Fruit fly (Drosophila melanogaster): ENCODE data around the gene CG18094.
A peak's percentile ranks its signal among the peaks of the same experiment; 100 is the strongest.

CG18094 gene

dm6 chr2L:19489997-19490461 is at the start of gene CG18094, which contains the start of gene CG10194 (continued):
- no peak for TF ChIP-seq CG3847 (GFP tag; IDR thresholded peaks at IDR 0.05)
- TF ChIP-seq hth (optimal IDR thresholded peaks at IDR 0.05): no peak
- no peak for TF ChIP-seq Ravus (GFP tag; IDR thresholded peaks at IDR 0.05)
- TF ChIP-seq CG18262 (tag; optimal IDR thresholded peaks at IDR 0.05): no peak
- no peak for TF ChIP-seq Optix (GFP tag; IDR thresholded peaks at IDR 0.05)
- peak; percentile 11; the same call in 1 of the 2 replicates for TF ChIP-seq CG9215 (GFP tag; IDR thresholded peaks at IDR 0.05)
- no peak for TF ChIP-seq vvl (GFP tag; IDR thresholded peaks at IDR 0.05)
- no peak; the same call in 1 of the 2 replicates for TF ChIP-seq onecut (GFP tag; IDR thresholded peaks at IDR 0.05)
- no peak for TF ChIP-seq CG18764 (GFP tag; optimal IDR thresholded peaks at IDR 0.05)
- peak; percentile 29 to 88 for TF ChIP-seq crp (GFP tag; optimal IDR thresholded peaks at IDR 0.05)
- TF ChIP-seq CG5953 (GFP tag; IDR thresholded peaks at IDR 0.05): no peak
- no peak for TF ChIP-seq CG6272 (GFP tag; IDR thresholded peaks at IDR 0.05)
- no peak for TF ChIP-seq CG11696 (GFP tag; IDR thresholded peaks at IDR 0.05)
- TF ChIP-seq fru (optimal IDR thresholded peaks at IDR 0.05): no peak
- TF ChIP-seq mam (GFP tag; optimal IDR thresholded peaks at IDR 0.05): peak; percentile 19
- peak; percentile 16 for TF ChIP-seq CG10654 (GFP tag; optimal IDR thresholded peaks at IDR 0.05)
- 0 out of 2 replicates have a peak, but pooled peaks have one; percentile 32 for TF ChIP-seq esg (GFP tag; conservative IDR thresholded peaks at IDR 0.05)
- no peak for TF ChIP-seq lbe (GFP tag; optimal IDR thresholded peaks at IDR 0.05)
- TF ChIP-seq CG4404 (GFP tag; IDR thresholded peaks at IDR 0.05): no peak
- TF ChIP-seq Dip2 (GFP tag; IDR thresholded peaks at IDR 0.05): no peak
- TF ChIP-seq CG7357 (GFP tag; IDR thresholded peaks at IDR 0.05): no peak
- no peak for TF ChIP-seq grn (GFP tag; optimal IDR thresholded peaks at IDR 0.05)
- no peak for TF ChIP-seq bigmax (GFP tag; optimal IDR thresholded peaks at IDR 0.05)
- TF ChIP-seq schlank (tag; optimal IDR thresholded peaks at IDR 0.05): no peak
- TF ChIP-seq CG8944 (GFP tag; optimal IDR thresholded peaks at IDR 0.05): no peak
- TF ChIP-seq CG7372 (GFP tag; IDR thresholded peaks at IDR 0.05): no peak
- TF ChIP-seq CG6813 (GFP tag; optimal IDR thresholded peaks at IDR 0.05): no peak
- TF ChIP-seq CG15479 (GFP tag; optimal IDR thresholded peaks at IDR 0.05): no peak
- peak; percentile 62 for TF ChIP-seq Sry-δ (GFP tag; optimal IDR thresholded peaks at IDR 0.05)
- TF ChIP-seq tx (GFP tag; optimal IDR thresholded peaks at IDR 0.05): no peak
- TF ChIP-seq CG6791 (GFP tag; IDR thresholded peaks at IDR 0.05; ENCODE audit: partially characterized antibody): peak; percentile 64; the same call in 2 of the 3 replicates
- peak; percentile 40 for TF ChIP-seq CG3281 (GFP tag; optimal IDR thresholded peaks at IDR 0.05)
- TF ChIP-seq tgo (GFP tag; IDR thresholded peaks at IDR 0.05): no peak
- no peak for TF ChIP-seq CG1832 (GFP tag; optimal IDR thresholded peaks at IDR 0.05)
- TF ChIP-seq CG17829 (tag; optimal IDR thresholded peaks at IDR 0.05): peak; percentile 15
- TF ChIP-seq Dip3 (GFP tag; optimal IDR thresholded peaks at IDR 0.05): peak; percentile 10
- TF ChIP-seq sna (GFP tag; IDR thresholded peaks at IDR 0.05; ENCODE audit: partially characterized antibody): peak; percentile 70
- no peak for TF ChIP-seq CG17186 (GFP tag; optimal IDR thresholded peaks at IDR 0.05)
- no peak for TF ChIP-seq ara (GFP tag; IDR thresholded peaks at IDR 0.05)
- peak; percentile 22 for TF ChIP-seq CG13296 (GFP tag; optimal IDR thresholded peaks at IDR 0.05)
- TF ChIP-seq Ets97D (GFP tag; optimal IDR thresholded peaks at IDR 0.05): peak; percentile 1
- no peak for TF ChIP-seq sc (optimal IDR thresholded peaks at IDR 0.05)
- no peak for TF ChIP-seq sc (GFP tag; optimal IDR thresholded peaks at IDR 0.05)
- no peak for TF ChIP-seq en (GFP tag; optimal IDR thresholded peaks at IDR 0.05)
- TF ChIP-seq pzg (GFP tag; optimal IDR thresholded peaks at IDR 0.05): peak; percentile 41
- no peak for TF ChIP-seq ATbp (GFP tag; optimal IDR thresholded peaks at IDR 0.05)
- no peak for TF ChIP-seq CG10462 (GFP tag; optimal IDR thresholded peaks at IDR 0.05)
- TF ChIP-seq CG33557 (GFP tag; optimal IDR thresholded peaks at IDR 0.05): no peak
- TF ChIP-seq toy (GFP tag; IDR thresholded peaks at IDR 0.05): no peak
- TF ChIP-seq pb (GFP tag; optimal IDR thresholded peaks at IDR 0.05): no peak
- TF ChIP-seq zen2 (GFP tag; IDR thresholded peaks at IDR 0.05; ENCODE audit: partially characterized antibody): peak; percentile 72
- peak; percentile 65 for TF ChIP-seq CG2712 (tag; optimal IDR thresholded peaks at IDR 0.05)
- TF ChIP-seq grau (tag; optimal IDR thresholded peaks at IDR 0.05): no peak
